Worm (Caenorhabditis elegans): ENCODE measurements around the gene F23B12.7.

The F23B12.7 gene

DNA sequence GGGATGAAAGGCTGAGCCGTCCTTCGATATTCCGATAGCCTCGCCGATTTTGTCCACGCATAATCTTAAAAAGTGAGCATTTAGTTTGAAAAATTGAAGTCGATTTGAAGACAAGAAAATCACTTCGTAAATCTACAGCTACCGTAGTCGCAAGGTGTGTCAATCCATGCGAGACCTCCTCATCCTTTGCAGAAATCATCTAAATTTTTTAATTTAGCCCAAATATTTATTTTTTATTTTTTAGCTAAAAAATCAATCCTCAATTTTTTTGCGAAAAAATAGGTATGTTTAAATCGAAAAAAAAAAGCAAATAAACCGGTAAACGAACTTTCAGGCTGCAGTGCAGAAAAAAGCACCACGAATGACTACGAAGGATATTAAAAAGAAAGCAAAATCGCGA lies 31.8 kb upstream of the F23B12.7 start, which contains the start of the genes nxf-2 and set-31:
Gene nxf-2 (minus strand): TSS at position 101 of the 400 bp plus-strand sequence.
Gene set-31 (plus strand): TSS at position 169 of the 400 bp plus-strand sequence.
- no peak for TF ChIP-seq nhr-237 (tag; optimal IDR thresholded peaks at IDR 0.05)
- TF ChIP-seq lsy-2 (tag; optimal IDR thresholded peaks at IDR 0.05) = peak in 1 of 2 experiments; percentile 12

- TF ChIP-seq efl-1 (optimal IDR thresholded peaks at IDR 0.05) = no peak
- peak in 1 of 2 experiments; percentile 34 for TF ChIP-seq efl-1 (GFP tag; optimal IDR thresholded peaks at IDR 0.05 in 1 of 2)
- TF ChIP-seq hlh-17 (GFP tag; optimal IDR thresholded peaks at IDR 0.05; ENCODE audit: borderline replicate concordance) = no peak
- no peak for TF ChIP-seq isw-1 (GFP tag; IDR thresholded peaks at IDR 0.05)
- TF ChIP-seq ztf-4 (tag; optimal IDR thresholded peaks at IDR 0.05) = no peak
- no peak for TF ChIP-seq lin-39 (tag; optimal IDR thresholded peaks at IDR 0.05)
- no peak for TF ChIP-seq hlh-4 (tag; optimal IDR thresholded peaks at IDR 0.05)
- no peak for TF ChIP-seq nhr-237 (tag; optimal IDR thresholded peaks at IDR 0.05)
Measured at ce11 chrV:14419855-14420254, 29.6 kb upstream of the F23B12.7 start.

ce11 chrV:14421325-14421724 lies 28.2 kb upstream of the F23B12.7 start, which contains the start of gene dhs-22:
Gene dhs-22 (minus strand): TSS chrV:14421440.
- TF ChIP-seq ztf-11 (tag; optimal IDR thresholded peaks at IDR 0.05) (no peak), lir-3 (tag; optimal IDR thresholded peaks at IDR 0.05; ENCODE audit: poor library complexity) (no peak), ceh-8 (GFP tag; optimal IDR thresholded peaks at IDR 0.05) (no peak), fkh-4 (tag; optimal IDR thresholded peaks at IDR 0.05; ENCODE audit: borderline replicate concordance) (no peak), hpl-2 (GFP tag; optimal IDR thresholded peaks at IDR 0.05) (no peak), fkh-8 (tag; optimal IDR thresholded peaks at IDR 0.05) (no peak), mep-1 (tag; optimal IDR thresholded peaks at IDR 0.05) (no peak), zip-4 (GFP tag; optimal IDR thresholded peaks at IDR 0.05) (no peak), vab-15 (tag; optimal IDR thresholded peaks at IDR 0.05) (no peak), nhr-77 (tag; optimal IDR thresholded peaks at IDR 0.05) (no peak), lsy-2 (tag; optimal IDR thresholded peaks at IDR 0.05) (no peak), irx-1 (tag; optimal IDR thresholded peaks at IDR 0.05) (no peak), aha-1 (tag; optimal IDR thresholded peaks at IDR 0.05) (no peak), mdl-1 (tag; optimal IDR thresholded peaks at IDR 0.05) (no peak), fos-1 (tag; optimal IDR thresholded peaks at IDR 0.05) (no peak), nhr-237 (tag; optimal IDR thresholded peaks at IDR 0.05) (no peak), mef-2 (tag; optimal IDR thresholded peaks at IDR 0.05) (no peak), grh-1 (GFP tag; IDR thresholded peaks at IDR 0.05) (no peak)

- TF ChIP-seq lin-39 (tag; optimal IDR thresholded peaks at IDR 0.05) (no peak), efl-1 (optimal IDR thresholded peaks at IDR 0.05) (no peak), efl-1 (GFP tag; optimal IDR thresholded peaks at IDR 0.05 in 1 of 2) (peak in 1 of 2 experiments; percentile 10)
Measured at ce11 chrV:14422317-14422716, 27.2 kb upstream of the F23B12.7 start, which contains the start of gene pas-1. Gene pas-1 (minus strand): TSS chrV:14422618.

DNA sequence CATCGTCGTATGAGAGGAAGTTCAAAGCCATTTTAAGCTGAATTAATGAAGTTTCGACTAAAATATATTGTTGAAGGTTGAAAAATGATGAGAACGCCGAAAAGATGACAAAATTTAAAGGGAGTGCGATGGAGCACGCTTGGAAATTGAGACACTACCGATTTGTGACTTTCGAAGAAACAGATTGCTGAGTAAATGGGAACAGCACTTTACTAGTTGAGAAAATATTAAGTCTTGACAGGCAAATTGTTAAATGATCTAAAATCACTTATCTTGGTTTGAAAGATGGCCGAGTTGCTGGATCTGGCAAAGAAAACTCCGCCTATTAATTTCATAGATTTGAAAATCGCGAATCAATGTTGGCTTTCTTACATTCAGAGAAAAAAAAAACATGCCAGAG lies 26.2 kb upstream of the F23B12.7 start, which contains the start of gene rpoa-12:
Gene rpoa-12 (minus strand): TSS at position 37 of the 400 bp plus-strand sequence.
- no peak for TF ChIP-seq hlh-17 (GFP tag; optimal IDR thresholded peaks at IDR 0.05; ENCODE audit: borderline replicate concordance)
- peak; percentile 1 for TF ChIP-seq unc-130 (tag; optimal IDR thresholded peaks at IDR 0.05)
- no peak for TF ChIP-seq tlp-1 (tag; optimal IDR thresholded peaks at IDR 0.05)
- TF ChIP-seq grh-1 (GFP tag; IDR thresholded peaks at IDR 0.05) = no peak
- TF ChIP-seq nhr-12 (tag; optimal IDR thresholded peaks at IDR 0.05) = no peak
- peak; percentile 49 for TF ChIP-seq nhr-90 (tag; optimal IDR thresholded peaks at IDR 0.05; ENCODE audit: poor library complexity)
- TF ChIP-seq irx-1 (tag; optimal IDR thresholded peaks at IDR 0.05) = no peak
- TF ChIP-seq alr-1 (tag; optimal IDR thresholded peaks at IDR 0.05; ENCODE audit: borderline replicate concordance) = no peak
- no peak for TF ChIP-seq Y116A8C.19 (tag; optimal IDR thresholded peaks at IDR 0.05; ENCODE audit: borderline replicate concordance)
- TF ChIP-seq lin-15B (tag; optimal IDR thresholded peaks at IDR 0.05) = peak; percentile 31
- TF ChIP-seq snpc-4 (tag; optimal IDR thresholded peaks at IDR 0.05) = no peak
- TF ChIP-seq nhr-28 (tag; optimal IDR thresholded peaks at IDR 0.05) = no peak
- no peak for TF ChIP-seq ceh-8 (GFP tag; optimal IDR thresholded peaks at IDR 0.05)
- TF ChIP-seq ceh-82 (tag; optimal IDR thresholded peaks at IDR 0.05) = peak in 1 of 3 experiments; percentile 24
- TF ChIP-seq hlh-4 (tag; optimal IDR thresholded peaks at IDR 0.05) = no peak
- no peak for TF ChIP-seq ama-1 (optimal IDR thresholded peaks at IDR 0.05)
- no peak for TF ChIP-seq zip-4 (GFP tag; optimal IDR thresholded peaks at IDR 0.05)
- peak; percentile 55 for TF ChIP-seq xbp-1 (tag; optimal IDR thresholded peaks at IDR 0.05)
- no peak for TF ChIP-seq egl-13 (tag; optimal IDR thresholded peaks at IDR 0.05)
- TF ChIP-seq fkh-8 (tag; optimal IDR thresholded peaks at IDR 0.05) = peak; percentile 63
- TF ChIP-seq vab-15 (tag; optimal IDR thresholded peaks at IDR 0.05) = peak; percentile 50
- peak; percentile 27 to 71 for TF ChIP-seq lsy-2 (tag; optimal IDR thresholded peaks at IDR 0.05)
- TF ChIP-seq egl-27 (tag; optimal IDR thresholded peaks at IDR 0.05) = no peak
- no peak for TF ChIP-seq fkh-4 (tag; optimal IDR thresholded peaks at IDR 0.05; ENCODE audit: borderline replicate concordance)
- TF ChIP-seq lin-39 (tag; optimal IDR thresholded peaks at IDR 0.05) = no peak
- peak; percentile 59 for TF ChIP-seq C16A3.4 (tag; optimal IDR thresholded peaks at IDR 0.05)
- no peak for TF ChIP-seq unc-86 (tag; optimal IDR thresholded peaks at IDR 0.05)
- TF ChIP-seq nhr-71 (tag; optimal IDR thresholded peaks at IDR 0.05) = peak; percentile 62
- TF ChIP-seq elt-2 (tag; optimal IDR thresholded peaks at IDR 0.05) = no peak
